Worm (Caenorhabditis elegans) whole organism, young adult: Measurements from ENCODE around the gene pks-1.
A peak's percentile ranks its signal among the peaks of the same experiment; 100 is the strongest.

ENCODE experiments used
- B0019.2 ChIP-seq: fragments of 200-800 bp; sonication (Bioruptor generic); conservative IDR thresholded peaks from 2 replicates; pipeline ENCODE4 v1.3.6; 2022; ENCODE audit warnings: missing genetic modification reagents, missing genetic modification characterization, missing compliant biosample characterization
- B0261.1 ChIP-seq: sonication (generic microtip); optimal IDR thresholded peaks from 2 replicates; lab custom pipeline; 2016; ENCODE audit warnings: mild to moderate bottlenecking, missing genetic modification characterization, moderate library complexity, missing compliant biosample characterization
- D2030.7 ChIP-seq: fragments of 200-800 bp; sonication (Bioruptor generic); IDR thresholded peaks from 2 replicates; pipeline ENCODE4 v1.3.6; 2022; ENCODE audit warnings: missing genetic modification reagents, missing genetic modification characterization, missing compliant biosample characterization
- F10E7.11 ChIP-seq: sonication (generic microtip); optimal IDR thresholded peaks from 2 replicates; lab custom pipeline; 2017; ENCODE audit warnings: mild to moderate bottlenecking, missing genetic modification characterization, moderate library complexity, missing compliant biosample characterization
- F22D6.2 ChIP-seq: sonication (generic microtip); optimal IDR thresholded peaks from 2 replicates; lab custom pipeline; 2016; ENCODE audit warnings: mild to moderate bottlenecking, missing genetic modification characterization, missing compliant biosample characterization
- F39B2.1 ChIP-seq: fragments of 200-800 bp; sonication (Bioruptor generic); IDR thresholded peaks from 2 replicates; pipeline ENCODE4 v1.3.6; 2022; ENCODE audit warnings: missing genetic modification reagents, missing genetic modification characterization, missing compliant biosample characterization
- F49E8.2 ChIP-seq: sonication (generic microtip); optimal IDR thresholded peaks from 3 replicates; lab custom pipeline; 2017; ENCODE audit warnings: missing genetic modification characterization, mild to moderate bottlenecking, missing compliant biosample characterization, antibody characterized with exemption, moderate library complexity; ENCODE audit not compliant: insufficient read depth
- F52B5.7 ChIP-seq: sonication (generic microtip); optimal IDR thresholded peaks from 2 replicates; lab custom pipeline; 2016; ENCODE audit warnings: mild to moderate bottlenecking, missing genetic modification characterization, missing compliant biosample characterization
- F57C9.4 ChIP-seq: sonication (generic microtip); optimal IDR thresholded peaks from 2 replicates; lab custom pipeline; 2017; ENCODE audit warnings: mild to moderate bottlenecking, missing genetic modification characterization, missing compliant biosample characterization
- K11D2.4 ChIP-seq: fragments of 200-800 bp; sonication (Bioruptor generic); IDR thresholded peaks from 2 replicates; pipeline ENCODE4 v1.3.6; 2022; ENCODE audit warnings: missing genetic modification reagents, missing genetic modification characterization, missing compliant biosample characterization
- T26A5.8 ChIP-seq: sonication (generic microtip); optimal IDR thresholded peaks from 2 replicates; lab custom pipeline; 2016; ENCODE audit warnings: missing genetic modification characterization, missing compliant biosample characterization
- Y53F4B.3 ChIP-seq: fragments of 200-800 bp; sonication (Bioruptor generic); IDR thresholded peaks from 2 replicates; pipeline ENCODE4 v1.3.6; 2022; ENCODE audit warnings: missing genetic modification reagents, missing genetic modification characterization, missing compliant biosample characterization
- Y53G8AR.9 ChIP-seq: fragments of 200-800 bp; sonication (Bioruptor generic); conservative IDR thresholded peaks from 2 replicates; pipeline ENCODE4 v1.3.6; 2022; ENCODE audit warnings: missing genetic modification reagents, missing genetic modification characterization, missing compliant biosample characterization
- Y67H2A.10 ChIP-seq: fragments of 200-800 bp; sonication (Bioruptor generic); conservative IDR thresholded peaks from 2 replicates; pipeline ENCODE4 v1.3.6; 2022; ENCODE audit warnings: missing genetic modification reagents, missing genetic modification characterization, missing compliant biosample characterization
- ZK185.1 ChIP-seq: sonication (generic microtip); optimal IDR thresholded peaks from 2 replicates; lab custom pipeline; 2016; ENCODE audit warnings: mild to moderate bottlenecking, missing genetic modification characterization, missing compliant biosample characterization; ENCODE audit not compliant: poor library complexity, severe bottlenecking
- akir-1 ChIP-seq: fragments of 200-800 bp; sonication (Bioruptor generic); optimal IDR thresholded peaks from 2 replicates; lab custom pipeline; 2018; ENCODE audit warnings: mild to moderate bottlenecking, missing genetic modification characterization, moderate library complexity, missing compliant biosample characterization
- aptf-2 ChIP-seq: fragments of 200-800 bp; sonication (Bioruptor generic); conservative IDR thresholded peaks from 2 replicates; pipeline ENCODE4 v1.3.6; 2022; ENCODE audit warnings: missing genetic modification reagents, missing genetic modification characterization, missing compliant biosample characterization
- atf-7 ChIP-seq: sonication (generic microtip); optimal IDR thresholded peaks from 2 replicates; lab custom pipeline; 2017; ENCODE audit warnings: mild to moderate bottlenecking, missing genetic modification characterization, missing compliant biosample characterization
- attf-5 ChIP-seq: fragments of 200-800 bp; sonication (Bioruptor generic); optimal IDR thresholded peaks from 2 replicates; lab custom pipeline; 2018; ENCODE audit warnings: mild to moderate bottlenecking, missing genetic modification characterization, missing compliant biosample characterization
- ccch-3 ChIP-seq: fragments of 200-800 bp; sonication (Bioruptor generic); optimal IDR thresholded peaks from 2 replicates; lab custom pipeline; 2018; ENCODE audit warnings: mild to moderate bottlenecking, missing genetic modification characterization, missing compliant biosample characterization
- cebp-2 ChIP-seq: fragments of 200-800 bp; sonication (Bioruptor generic); IDR thresholded peaks from 2 replicates; pipeline ENCODE4 v1.3.6; 2022; ENCODE audit warnings: missing genetic modification characterization, missing compliant biosample characterization
- ceh-79 ChIP-seq: sonication (generic microtip); optimal IDR thresholded peaks from 2 replicates; lab custom pipeline; 2017; ENCODE audit warnings: mild to moderate bottlenecking, missing genetic modification characterization, missing compliant biosample characterization
- ceh-91 ChIP-seq: fragments of 200-800 bp; sonication (Bioruptor generic); IDR thresholded peaks from 2 replicates; pipeline ENCODE4 v1.3.6; 2022; ENCODE audit warnings: missing genetic modification reagents, missing genetic modification characterization, missing compliant biosample characterization
- chd-7 ChIP-seq: sonication (generic microtip); optimal IDR thresholded peaks from 2 replicates; lab custom pipeline; 2016; ENCODE audit warnings: mild to moderate bottlenecking, missing genetic modification characterization, moderate library complexity, missing compliant biosample characterization
- dox-1 ChIP-seq: fragments of 200-800 bp; sonication (Bioruptor generic); IDR thresholded peaks from 2 replicates; pipeline ENCODE4 v1.3.6; 2022; ENCODE audit warnings: missing genetic modification reagents, missing genetic modification characterization, missing compliant biosample characterization
- egl-18 ChIP-seq: fragments of 200-800 bp; sonication (Bioruptor generic); IDR thresholded peaks from 2 replicates; pipeline ENCODE4 v1.3.6; 2022; ENCODE audit warnings: missing genetic modification reagents, missing genetic modification characterization, missing compliant biosample characterization
- egl-44 ChIP-seq: fragments of 200-800 bp; sonication (Bioruptor generic); IDR thresholded peaks from 2 replicates; pipeline ENCODE4 v1.3.6; 2022; ENCODE audit warnings: missing genetic modification reagents, missing genetic modification characterization, missing compliant biosample characterization
- hsf-1 ChIP-seq: fragments of 200-800 bp; sonication (Bioruptor generic); IDR thresholded peaks from 2 replicates; pipeline ENCODE4 v1.3.6; 2022; ENCODE audit warnings: missing genetic modification reagents, missing genetic modification characterization, missing compliant biosample characterization
- let-607 ChIP-seq, 2 experiments: fragments of 200-800 bp in 1 of 2; sonication (Bioruptor generic) in 1 of 2; sonication (generic microtip) in 1 of 2; optimal IDR thresholded peaks; 2 replicates each; lab custom pipeline; 2016 to 2018; ENCODE audit warnings: mild to moderate bottlenecking in 2 of 2, missing compliant biosample characterization in 2 of 2, missing genetic modification characterization in 2 of 2, moderate library complexity in 2 of 2, missing genotype in 1 of 2
- lin-26 ChIP-seq: fragments of 200-800 bp; sonication (Bioruptor generic); IDR thresholded peaks from 2 replicates; pipeline ENCODE4 v1.3.6; 2022; ENCODE audit warnings: missing genetic modification reagents, missing genetic modification characterization, missing compliant biosample characterization
- lir-1 ChIP-seq: fragments of 200-800 bp; sonication (Bioruptor generic); conservative IDR thresholded peaks from 2 replicates; pipeline ENCODE4 v1.3.6; 2022; ENCODE audit warnings: missing genetic modification reagents, missing genetic modification characterization, missing compliant biosample characterization
- madf-3 ChIP-seq: fragments of 200-800 bp; sonication (Bioruptor generic); IDR thresholded peaks from 2 replicates; pipeline ENCODE4 v1.3.6; 2022; ENCODE audit warnings: missing genetic modification reagents, missing genetic modification characterization, missing compliant biosample characterization
- mcd-1 ChIP-seq: fragments of 200-800 bp; sonication (Bioruptor generic); IDR thresholded peaks from 2 replicates; pipeline ENCODE4 v1.3.6; 2022; ENCODE audit warnings: missing genetic modification reagents, missing genetic modification characterization, missing compliant biosample characterization
- mel-28 ChIP-seq: sonication (generic microtip); optimal IDR thresholded peaks from 2 replicates; lab custom pipeline; 2016; ENCODE audit warnings: borderline replicate concordance, mild to moderate bottlenecking, missing genetic modification characterization, missing compliant biosample characterization
- mxl-1 ChIP-seq: sonication (generic microtip); optimal IDR thresholded peaks from 2 replicates; lab custom pipeline; 2016; ENCODE audit warnings: missing genetic modification characterization, missing compliant biosample characterization
- nhr-120 ChIP-seq: fragments of 200-800 bp; sonication (Bioruptor generic); IDR thresholded peaks from 2 replicates; pipeline ENCODE4 v1.3.6; 2022; ENCODE audit warnings: missing genetic modification characterization, missing compliant biosample characterization
- nhr-179 ChIP-seq: sonication (generic microtip); optimal IDR thresholded peaks from 2 replicates; lab custom pipeline; 2016; ENCODE audit warnings: mild to moderate bottlenecking, missing genetic modification characterization, missing compliant biosample characterization
- nhr-90 ChIP-seq: sonication (generic microtip); optimal IDR thresholded peaks from 2 replicates; lab custom pipeline; 2016; ENCODE audit warnings: missing genotype, mild to moderate bottlenecking, missing genetic modification characterization, missing compliant biosample characterization
- rcor-1 ChIP-seq: fragments of 200-800 bp; sonication (Bioruptor generic); IDR thresholded peaks from 2 replicates; pipeline ENCODE4 v1.3.6; 2022; ENCODE audit warnings: missing genetic modification reagents, missing genetic modification characterization, missing compliant biosample characterization
- repo-1 ChIP-seq: sonication (generic microtip); optimal IDR thresholded peaks from 2 replicates; lab custom pipeline; 2017; ENCODE audit warnings: mild to moderate bottlenecking, missing genetic modification characterization, missing compliant biosample characterization
- rpc-1 ChIP-seq, 2 experiments: fragments of 150-350 bp in 1 of 2; sonication (generic microtip) in 1 of 2; optimal IDR thresholded peaks; 2 replicates each; lab custom pipeline; 2014 to 2018; ENCODE audit warnings: missing biosample characterization in 1 of 2, missing genetic modification characterization in 1 of 2, missing genetic modification reagents in 1 of 2, missing genotype in 1 of 2
- sea-2 ChIP-seq: fragments of 200-800 bp; sonication (Bioruptor generic); IDR thresholded peaks from 2 replicates; pipeline ENCODE4 v1.3.6; 2022; ENCODE audit warnings: missing genetic modification characterization, missing compliant biosample characterization
- snpc-1.3 ChIP-seq: sonication (generic microtip); optimal IDR thresholded peaks from 2 replicates; lab custom pipeline; 2017; ENCODE audit warnings: missing genetic modification characterization, mild to moderate bottlenecking, missing compliant biosample characterization, antibody characterized with exemption, moderate library complexity, missing genotype, missing genetic modification reagents; ENCODE audit not compliant: insufficient read depth
- tlf-1 ChIP-seq: fragments of 200-800 bp; sonication (Bioruptor generic); optimal IDR thresholded peaks from 2 replicates; lab custom pipeline; 2018; ENCODE audit warnings: mild to moderate bottlenecking, missing genetic modification characterization, missing compliant biosample characterization
- unc-130 ChIP-seq: sonication (generic microtip); optimal IDR thresholded peaks from 2 replicates; lab custom pipeline; 2016; ENCODE audit warnings: missing genetic modification reagents, missing genetic modification characterization, missing compliant biosample characterization
- unc-62 ChIP-seq: fragments of 150-350 bp; optimal IDR thresholded peaks from 2 replicates; lab custom pipeline; 2014; ENCODE audit warnings: missing biosample characterization, missing genetic modification reagents, missing genetic modification characterization
- ztf-18 ChIP-seq: sonication (generic microtip); optimal IDR thresholded peaks from 2 replicates; lab custom pipeline; 2016; ENCODE audit warnings: missing genotype, mild to moderate bottlenecking, missing genetic modification characterization, missing compliant biosample characterization
- ztf-28 ChIP-seq: fragments of 200-800 bp; sonication (Bioruptor generic); IDR thresholded peaks from 2 replicates; pipeline ENCODE4 v1.3.6; 2022; ENCODE audit warnings: missing genetic modification reagents, missing genetic modification characterization, missing compliant biosample characterization
- ztf-6 ChIP-seq: fragments of 200-800 bp; sonication (Bioruptor generic); IDR thresholded peaks from 2 replicates; pipeline ENCODE4 v1.3.6; 2022; ENCODE audit warnings: missing genetic modification reagents, missing genetic modification characterization, missing compliant biosample characterization

The pks-1 gene

ce11 chrX:5475164-5475576 lies 61.6 kb downstream of the pks-1 start (continued):
- no peak for TF ChIP-seq ceh-91 (GFP tag; lab: Robert Waterston, UW)
- TF ChIP-seq chd-7 (tag; lab: Kevin White, UChicago): no peak
- TF ChIP-seq B0261.1 (tag; lab: Kevin White, UChicago): no peak
- TF ChIP-seq Y53F4B.3 (GFP tag; lab: Robert Waterston, UW): no peak
- TF ChIP-seq tlf-1: no peak
- TF ChIP-seq rcor-1 (GFP tag; lab: Robert Waterston, UW): peak; percentile 41; the same call in 1 of the 2 replicates
- no peak for TF ChIP-seq sea-2 (GFP tag; lab: Robert Waterston, UW)
- no peak for TF ChIP-seq mel-28 (tag; lab: Kevin White, UChicago)
- TF ChIP-seq atf-7 (tag; lab: Kevin White, UChicago): peak; percentile 34
- peak; percentile 34; the same call in 1 of the 2 replicates for TF ChIP-seq mcd-1
- no peak for TF ChIP-seq egl-44
- no peak for TF ChIP-seq F39B2.1 (GFP tag; lab: Robert Waterston, UW)
- TF ChIP-seq egl-18 (GFP tag; lab: Robert Waterston, UW): no peak
- no peak for TF ChIP-seq nhr-179
- TF ChIP-seq akir-1 (GFP tag; lab: Kevin White, UChicago): peak; percentile 50
- TF ChIP-seq Y67H2A.10 (GFP tag; lab: Robert Waterston, UW): no peak
- TF ChIP-seq ztf-6 (GFP tag; lab: Robert Waterston, UW): no peak
- TF ChIP-seq lir-1 (GFP tag; lab: Robert Waterston, UW): no peak
- no peak for TF ChIP-seq rpc-1 (optimal IDR thresholded peaks at IDR 0.05; lab: Kevin White, UChicago)
- TF ChIP-seq rpc-1 (tag; optimal IDR thresholded peaks at IDR 0.05; lab: Kevin White, UChicago): no peak
- no peak for TF ChIP-seq ceh-79 (tag; lab: Kevin White, UChicago)
- TF ChIP-seq snpc-1.3 (tag; lab: Kevin White, UChicago): no peak
- TF ChIP-seq mxl-1 (tag; lab: Kevin White, UChicago): no peak
- TF ChIP-seq nhr-120 (GFP tag; lab: Robert Waterston, UW): no peak
- no peak for TF ChIP-seq nhr-90 (tag; lab: Kevin White, UChicago)
- peak; percentile 72; the same call in 1 of the 2 replicates for TF ChIP-seq dox-1 (GFP tag; lab: Robert Waterston, UW)
- TF ChIP-seq ccch-3 (GFP tag; lab: Kevin White, UChicago): no peak
- peak; percentile 18 for TF ChIP-seq repo-1 (tag; lab: Kevin White, UChicago)
- TF ChIP-seq ztf-18 (tag; lab: Kevin White, UChicago): no peak
- no peak for TF ChIP-seq attf-5 (GFP tag; lab: Kevin White, UChicago)
- no peak for TF ChIP-seq aptf-2 (GFP tag; lab: Robert Waterston, UW)
- no peak for TF ChIP-seq D2030.7 (GFP tag; lab: Robert Waterston, UW)
- TF ChIP-seq F49E8.2 (tag; lab: Kevin White, UChicago): no peak
- no peak for TF ChIP-seq K11D2.4 (GFP tag; lab: Robert Waterston, UW)
- no peak for TF ChIP-seq B0019.2 (GFP tag; lab: Robert Waterston, UW)
- no peak for TF ChIP-seq cebp-2
- TF ChIP-seq lin-26 (GFP tag; lab: Robert Waterston, UW): no peak
- TF ChIP-seq F10E7.11 (tag; lab: Kevin White, UChicago): no peak
- TF ChIP-seq unc-130 (GFP tag; lab: Kevin White, UChicago): no peak
- TF ChIP-seq unc-62 (GFP tag; lab: Kevin White, UChicago): peak; percentile 17
- TF ChIP-seq F57C9.4: no peak
- no peak for TF ChIP-seq T26A5.8 (tag; lab: Kevin White, UChicago)
- peak; percentile 9 for TF ChIP-seq ZK185.1 (tag; lab: Kevin White, UChicago)
- no peak for TF ChIP-seq madf-3 (GFP tag; lab: Robert Waterston, UW)
- TF ChIP-seq hsf-1 (GFP tag; lab: Robert Waterston, UW): no peak
- no peak for TF ChIP-seq F22D6.2 (tag; lab: Kevin White, UChicago)
- TF ChIP-seq let-607 (tag; optimal IDR thresholded peaks at IDR 0.05; lab: Kevin White, UChicago): peak in 1 of 2 experiments; percentile 18
- no peak for TF ChIP-seq ztf-28 (GFP tag; lab: Robert Waterston, UW)
- TF ChIP-seq F52B5.7: no peak
- no peak for TF ChIP-seq Y53G8AR.9 (GFP tag; lab: Robert Waterston, UW)
